Worm (Caenorhabditis elegans) whole organism, late embryonic: ENCODE measurements around the gene gmap-2.

Experiments
- K02D7.2 ChIP-seq: sonication (generic microtip); optimal IDR thresholded peaks from 2 replicates; lab custom pipeline; 2017; ENCODE audit warnings: mild to moderate bottlenecking, missing genetic modification characterization, missing compliant biosample characterization
- ama-1 ChIP-seq: fragments of 150-350 bp; optimal IDR thresholded peaks from 2 replicates; lab custom pipeline; 2014
- ceh-22 ChIP-seq: sonication (generic microtip); optimal IDR thresholded peaks from 2 replicates; lab custom pipeline; 2017; ENCODE audit warnings: missing biosample characterization, missing genetic modification characterization
- ceh-31 ChIP-seq: sonication (generic microtip); optimal IDR thresholded peaks from 2 replicates; lab custom pipeline; 2016; ENCODE audit warnings: missing genetic modification characterization, missing compliant biosample characterization
- ceh-34 ChIP-seq: sonication (generic microtip); optimal IDR thresholded peaks from 2 replicates; lab custom pipeline; 2016; ENCODE audit warnings: mild to moderate bottlenecking, missing genetic modification characterization, missing compliant biosample characterization
- che-1 ChIP-seq: sonication (generic microtip); optimal IDR thresholded peaks from 2 replicates; lab custom pipeline; 2016; ENCODE audit warnings: mild to moderate bottlenecking, missing genetic modification characterization, missing compliant biosample characterization
- dmd-4 ChIP-seq: sonication (generic microtip); optimal IDR thresholded peaks from 2 replicates; lab custom pipeline; 2016; ENCODE audit warnings: borderline replicate concordance, missing genetic modification characterization, missing compliant biosample characterization
- elt-4 ChIP-seq: sonication (generic microtip); optimal IDR thresholded peaks from 2 replicates; lab custom pipeline; 2016; ENCODE audit warnings: missing genetic modification characterization, missing compliant biosample characterization
- pha-4 ChIP-seq: fragments of 150-350 bp; optimal IDR thresholded peaks from 2 replicates; lab custom pipeline; 2018; ENCODE audit warnings: missing biosample characterization, missing genetic modification reagents, missing genetic modification characterization
- pqm-1 ChIP-seq: sonication (generic microtip); optimal IDR thresholded peaks from 2 replicates; lab custom pipeline; 2016; ENCODE audit warnings: missing genetic modification characterization, missing compliant biosample characterization
- ref-2 ChIP-seq: sonication (generic microtip); optimal IDR thresholded peaks from 2 replicates; lab custom pipeline; 2016; ENCODE audit warnings: missing genetic modification characterization, missing compliant biosample characterization
- ttx-3 ChIP-seq: sonication (generic microtip); optimal IDR thresholded peaks from 2 replicates; lab custom pipeline; 2016; ENCODE audit warnings: missing genetic modification reagents, missing genetic modification characterization, missing compliant biosample characterization
- unc-3 ChIP-seq, 2 experiments: fragments of 200-800 bp in 1 of 2; sonication (Bioruptor generic) in 1 of 2; sonication (generic microtip) in 1 of 2; conservative IDR thresholded peaks in 1 of 2; optimal IDR thresholded peaks in 1 of 2; 2 replicates each; pipeline versions ENCODE4 v1.3.6 to Lab custom; 2016 to 2022; ENCODE audit warnings: missing compliant biosample characterization in 2 of 2, missing genetic modification characterization in 2 of 2, missing genetic modification reagents in 1 of 2
- unc-55 ChIP-seq: sonication (generic microtip); optimal IDR thresholded peaks from 2 replicates; lab custom pipeline; 2017; ENCODE audit warnings: missing biosample characterization, missing genetic modification reagents, missing genetic modification characterization

DNA sequence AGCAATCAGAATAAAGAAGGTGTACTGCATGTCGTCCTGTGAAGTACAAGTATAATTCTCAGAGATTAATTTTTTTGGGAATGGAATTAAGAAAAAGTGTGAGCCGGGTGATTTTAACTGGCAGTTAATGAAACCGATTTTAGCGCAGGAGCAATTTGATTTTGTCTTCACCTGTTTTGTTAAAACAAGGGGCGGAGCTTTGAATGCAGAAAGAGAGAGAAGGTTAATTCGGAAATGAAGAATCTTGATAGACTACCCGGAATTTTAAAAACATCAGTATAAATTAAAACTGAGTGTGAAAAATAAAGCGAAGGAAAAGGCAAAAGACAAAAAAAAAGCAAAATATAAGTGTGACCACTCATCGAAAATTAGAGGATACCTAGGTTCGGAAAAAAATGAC, 3.5 kb upstream of the gmap-2 start, which contains the start of gene C05E7.3:
- TF ChIP-seq elt-4 (no peak), ceh-22 (no peak), che-1 (no peak), K02D7.2 (tag; lab: Kevin White, UChicago) (no peak), unc-3 (GFP tag; conservative IDR thresholded peaks at IDR 0.05; lab: Robert Waterston, UW) (no peak), unc-3 (tag; optimal IDR thresholded peaks at IDR 0.05; lab: Kevin White, UChicago) (no peak), dmd-4 (no peak), ceh-34 (tag; lab: Kevin White, UChicago) (no peak), ama-1 (no peak), ttx-3 (tag; lab: Kevin White, UChicago) (no peak), pqm-1 (no peak), pha-4 (tag; lab: Kevin White, UChicago) (no peak), ceh-31 (tag; lab: Kevin White, UChicago) (no peak), ref-2 (tag; lab: Kevin White, UChicago) (no peak), unc-55 (GFP tag; lab: Kevin White, UChicago) (no peak)
